Fruit fly (Drosophila melanogaster) ovary, adult (tissue): ENCODE data around the gene CG5608.

Experiments used
- CG17801 ChIP-seq: fragments of 200-800 bp; optimal IDR thresholded peaks from 2 replicates; lab custom pipeline; 2019; ENCODE audit warnings: missing biosample characterization, mild to moderate bottlenecking, missing genetic modification characterization, moderate library complexity; ENCODE audit not compliant: partially characterized antibody

The CG5608 gene

dm6 chr3R:12443769-12444168 is 21.3 kb downstream of the CG5608 start:
- no peak for TF ChIP-seq CG17801 (GFP tag; lab: Kevin White, UChicago)

- TF ChIP-seq CG17801 (GFP tag; lab: Kevin White, UChicago): peak; percentile 87
Measured at dm6 chr3R:12442601-12443533, 22.2 kb downstream of the CG5608 start.

DNA sequence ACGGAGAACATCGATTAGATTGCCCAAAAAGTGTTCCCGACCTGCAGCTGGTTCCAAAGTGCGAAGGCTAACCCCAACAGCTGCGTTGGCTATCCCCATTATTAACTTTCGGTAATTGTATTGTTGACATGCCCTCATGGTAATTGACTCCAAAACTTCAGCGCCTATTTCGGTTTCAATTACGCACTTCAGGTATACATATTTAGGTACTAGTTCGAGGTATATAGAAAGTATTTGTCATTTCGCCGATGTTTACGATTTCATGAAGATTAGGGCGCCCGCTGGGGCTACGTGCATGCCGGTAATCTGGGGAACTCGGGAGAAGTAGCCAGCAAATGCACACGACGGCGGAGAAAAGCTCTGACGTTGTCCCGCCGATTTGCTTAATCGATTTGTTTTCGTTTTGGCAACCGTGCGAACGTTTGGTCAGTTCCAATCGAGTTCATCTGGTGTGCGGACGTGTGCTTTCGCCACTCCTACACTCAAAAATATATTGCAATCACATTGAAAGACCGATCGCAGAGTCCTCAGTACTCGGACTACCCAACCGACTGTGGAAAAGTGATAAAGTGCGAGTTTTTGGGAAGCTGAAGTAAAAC is 24.0 kb downstream of the CG5608 start:
- no peak for TF ChIP-seq CG17801 (GFP tag; lab: Kevin White, UChicago)

dm6 chr3R:12439401-12440143 is 25.5 kb downstream of the CG5608 start, which contains the start of gene Desat1:
Gene Desat1, plus strand, starts transcription at chr3R:12439600.
- peak; percentile 3 for TF ChIP-seq CG17801 (GFP tag; lab: Kevin White, UChicago)

DNA sequence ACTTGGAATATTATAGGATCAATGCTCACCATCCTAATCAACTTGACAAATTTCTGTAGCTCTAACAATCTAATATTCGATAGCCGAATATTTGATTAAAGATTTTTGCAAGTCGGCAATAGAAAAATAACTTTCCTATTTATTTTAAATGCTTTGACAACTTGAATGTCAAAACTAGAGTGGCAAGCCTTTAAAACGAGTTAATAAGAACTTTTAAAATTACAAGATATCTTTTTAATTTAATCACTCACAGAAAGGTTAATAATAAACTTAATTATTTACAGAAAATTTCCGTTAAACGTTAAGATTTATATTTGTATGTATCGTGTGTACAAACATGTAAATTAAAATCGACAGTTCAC is 26.1 kb downstream of the CG5608 start, which contains the start of the genes CG17207 and CG46427:
CG17207 (minus strand) TSS at position 101 of the 362 bp plus-strand sequence.
CG46427 (minus strand) TSS at position 101 of the 362 bp plus-strand sequence.
- no peak for TF ChIP-seq CG17801 (GFP tag; lab: Kevin White, UChicago)

dm6 chr3R:12435948-12436347 is 29.1 kb downstream of the CG5608 start, which contains the start of gene Desat2:
Gene Desat2, plus strand, starts transcription at chr3R:12436248.
- TF ChIP-seq CG17801 (GFP tag; lab: Kevin White, UChicago): no peak

dm6 chr3R:12433764-12434163 is 31.3 kb downstream of the CG5608 start, which contains the start of the genes Aos1 and Srlp:
Gene Aos1, minus strand, starts transcription at chr3R:12433822.
Gene Srlp, plus strand, starts transcription at chr3R:12434098.
- TF ChIP-seq CG17801 (GFP tag; lab: Kevin White, UChicago): peak; percentile 52

DNA sequence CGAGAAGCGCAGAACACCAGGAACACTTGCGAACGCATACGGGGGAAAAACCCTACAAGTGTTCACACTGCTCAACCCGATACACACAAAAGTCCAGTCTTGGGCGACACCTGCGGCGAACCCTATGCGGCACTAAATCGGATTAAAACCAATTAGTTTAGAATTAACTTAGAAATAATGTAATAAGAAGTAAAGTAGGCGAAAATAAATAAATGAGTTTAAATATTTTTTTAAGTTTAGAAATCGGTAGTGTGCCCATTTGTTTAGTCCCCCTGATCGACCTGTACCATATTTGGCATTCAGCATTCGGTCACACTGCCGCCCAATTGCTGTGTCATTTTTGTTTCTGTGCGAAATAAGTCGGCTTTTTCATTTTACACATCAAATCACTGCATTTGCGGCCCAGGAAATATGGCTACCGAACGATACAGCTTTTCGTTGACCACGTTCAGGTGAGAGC is 34.0 kb downstream of the CG5608 start, which contains the start of gene Prosalpha2:
Prosalpha2 (plus strand) TSS at position 292 of the 460 bp plus-strand sequence.
- TF ChIP-seq CG17801 (GFP tag; lab: Kevin White, UChicago): peak; percentile 21

- no peak for TF ChIP-seq CG17801 (GFP tag; lab: Kevin White, UChicago)
Measured at dm6 chr3R:12429120-12429610, 35.9 kb downstream of the CG5608 start, which contains the start of the genes CG5641 and CG5245. Gene CG5641, minus strand, starts transcription at chr3R:12429282. Gene CG5245, plus strand, starts transcription at chr3R:12429560.

dm6 chr3R:12426310-12426653 is 38.8 kb downstream of the CG5608 start, which contains the start of gene NANS:
Gene NANS, plus strand, starts transcription at chr3R:12426578.
- no peak for TF ChIP-seq CG17801 (GFP tag; lab: Kevin White, UChicago)

- TF ChIP-seq CG17801 (GFP tag; lab: Kevin White, UChicago): no peak
Measured at dm6 chr3R:12425510-12426309, 39.4 kb downstream of the CG5608 start, which contains the start of gene Pp1-87B. Gene Pp1-87B, minus strand, starts transcription at chr3R:12425917.

DNA sequence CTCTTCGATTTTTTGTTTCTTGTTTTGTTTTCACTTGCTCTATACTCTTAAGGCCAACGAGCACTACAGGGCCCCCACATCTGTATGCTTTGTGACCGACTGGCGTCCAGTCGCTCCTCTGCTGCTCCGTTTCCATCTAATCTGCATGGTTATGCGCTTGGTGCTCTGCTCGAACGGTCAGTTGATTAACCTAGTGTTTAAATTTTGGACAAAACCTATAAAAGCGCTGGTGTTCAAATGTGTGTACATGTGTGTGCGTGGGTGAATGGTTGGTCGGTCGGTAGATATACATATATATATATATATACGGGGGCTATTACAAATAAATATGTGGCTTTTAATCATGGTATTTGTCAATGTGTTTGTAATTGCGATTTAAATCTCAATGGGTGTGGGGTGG is 41.1 kb downstream of the CG5608 start:
- TF ChIP-seq CG17801 (GFP tag; lab: Kevin White, UChicago): no peak

DNA sequence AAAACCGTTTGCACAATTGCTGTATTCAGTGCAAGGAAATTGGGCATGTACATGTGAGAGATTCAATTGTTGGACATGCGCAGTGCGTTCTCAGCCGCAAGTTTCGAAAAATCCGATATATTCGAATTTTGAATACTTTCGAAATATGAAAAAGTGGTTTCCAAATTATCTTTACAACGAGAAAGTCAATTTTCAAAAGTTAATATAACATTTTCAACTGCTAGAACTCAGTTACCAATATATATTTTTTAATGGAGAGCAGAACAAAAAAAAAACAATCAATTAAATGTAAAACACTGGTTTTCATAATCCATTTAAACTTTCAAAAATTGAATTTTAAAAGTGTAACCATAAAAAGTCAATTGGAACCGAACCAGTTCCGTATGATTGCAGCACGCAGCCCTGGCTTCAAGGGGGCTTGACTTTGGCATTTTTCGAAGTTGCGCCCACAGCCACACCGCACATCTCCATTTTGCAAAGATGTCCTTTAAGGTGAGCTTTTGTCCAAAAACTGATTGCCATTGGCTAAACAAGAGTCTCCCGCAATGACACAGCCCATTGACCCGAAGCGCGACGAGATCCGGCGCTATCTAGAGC is 42.6 kb downstream of the CG5608 start, which contains the start of the genes Scgbeta and CG17202:
Scgbeta (minus strand) TSS at position 51 of the 597 bp plus-strand sequence.
CG17202 (plus strand) TSS at position 390 of the 597 bp plus-strand sequence.
- TF ChIP-seq CG17801 (GFP tag; lab: Kevin White, UChicago): no peak
